Fruit fly (Drosophila melanogaster) whole organism, wandering third instar larva: Measurements from ENCODE around the gene CG33172.

ENCODE experiments used
- Abd-B ChIP-seq: fragments of >200 bp; optimal IDR thresholded peaks from 2 replicates; lab custom pipeline; 2017; ENCODE audit warnings: missing biosample characterization, missing genetic modification characterization
- CG32264 ChIP-seq: fragments of 200-800 bp; sonication (Bioruptor generic); optimal IDR thresholded peaks from 2 replicates; lab custom pipeline; 2016; ENCODE audit warnings: missing biosample characterization, missing genetic modification characterization
- CG9705 ChIP-seq: fragments of 200-800 bp; sonication (Bioruptor generic); optimal IDR thresholded peaks from 2 replicates; lab custom pipeline; 2018; ENCODE audit warnings: missing biosample characterization, mild to moderate bottlenecking, missing genetic modification characterization
- CrebA ChIP-seq: fragments of 200-800 bp; sonication (Bioruptor generic); optimal IDR thresholded peaks from 2 replicates; lab custom pipeline; 2016; ENCODE audit warnings: missing biosample characterization, mild to moderate bottlenecking, missing genetic modification characterization, borderline replicate concordance
- Dfd ChIP-seq: fragments of >200 bp; optimal IDR thresholded peaks from 2 replicates; lab custom pipeline; 2017; ENCODE audit warnings: missing biosample characterization, missing genetic modification characterization
- Dif ChIP-seq: fragments of 200-275, 200-300 bp; sonication (Bioruptor generic); optimal IDR thresholded peaks from 2 replicates; lab custom pipeline; 2018; ENCODE audit warnings: missing biosample characterization, missing genetic modification characterization; ENCODE audit not compliant: partially characterized antibody
- GATAd ChIP-seq: sonication (Bioruptor generic); optimal IDR thresholded peaks from 2 replicates; lab custom pipeline; 2016; ENCODE audit warnings: missing biosample characterization, missing genetic modification characterization
- HLH106 ChIP-seq: fragments of 200-800 bp; optimal IDR thresholded peaks from 3 replicates; lab custom pipeline; 2019; ENCODE audit warnings: missing biosample characterization, mild to moderate bottlenecking, missing genetic modification characterization, moderate library complexity
- Hnf4 ChIP-seq: fragments of 200-800 bp; sonication (Bioruptor generic); optimal IDR thresholded peaks from 2 replicates; lab custom pipeline; 2016; ENCODE audit warnings: missing biosample characterization, mild to moderate bottlenecking, missing genetic modification characterization
- Hr78 ChIP-seq: fragments of >200 bp; optimal IDR thresholded peaks from 2 replicates; lab custom pipeline; 2017; ENCODE audit warnings: missing biosample characterization, missing genetic modification characterization
- Hr83 ChIP-seq: fragments of 200-300 bp; sonication (Bioruptor generic); optimal IDR thresholded peaks from 2 replicates; lab custom pipeline; 2016; ENCODE audit warnings: missing biosample characterization, mild to moderate bottlenecking, missing genetic modification characterization, moderate library complexity; ENCODE audit not compliant: poor library complexity, severe bottlenecking
- Jra ChIP-seq: sonication (Bioruptor generic); optimal IDR thresholded peaks from 2 replicates; lab custom pipeline; 2016; ENCODE audit warnings: missing biosample characterization, missing genetic modification characterization
- Mio ChIP-seq: sonication (Bioruptor generic); optimal IDR thresholded peaks from 2 replicates; lab custom pipeline; 2016; ENCODE audit warnings: missing biosample characterization, missing genetic modification characterization
- Myc ChIP-seq: fragments of >200 bp; optimal IDR thresholded peaks from 2 replicates; lab custom pipeline; 2017
- N ChIP-seq: fragments of >200 bp; optimal IDR thresholded peaks from 2 replicates; lab custom pipeline; 2018; ENCODE audit warnings: missing biosample characterization, missing external identifiers, missing genetic modification characterization
- OdsH ChIP-seq: fragments of 200-800 bp; sonication (Bioruptor generic); optimal IDR thresholded peaks from 2 replicates; lab custom pipeline; 2016; ENCODE audit warnings: missing biosample characterization, mild to moderate bottlenecking, missing genetic modification characterization
- Rel ChIP-seq, 2 experiments: fragments of 200-800 bp; sonication (Bioruptor generic) in 1 of 2; optimal IDR thresholded peaks; 2 replicates in 1 of 2; 3 replicates in 1 of 2; lab custom pipeline; 2016 to 2019; ENCODE audit warnings: mild to moderate bottlenecking in 2 of 2, missing biosample characterization in 2 of 2, missing genetic modification characterization in 2 of 2, moderate library complexity in 1 of 2
- Sp1 ChIP-seq: fragments of 200-800 bp; sonication (Bioruptor generic); optimal IDR thresholded peaks from 3 replicates; lab custom pipeline; 2019; ENCODE audit warnings: missing biosample characterization, mild to moderate bottlenecking, missing genetic modification characterization, moderate library complexity
- Vsx2 ChIP-seq: fragments of 200-300, 225-300 bp; sonication (Bioruptor generic); optimal IDR thresholded peaks from 2 replicates; lab custom pipeline; 2018; ENCODE audit warnings: missing biosample characterization, missing genetic modification characterization; ENCODE audit not compliant: partially characterized antibody
- br ChIP-seq: fragments of 200-800 bp; sonication (Bioruptor generic); optimal IDR thresholded peaks from 2 replicates; lab custom pipeline; 2016; ENCODE audit warnings: missing biosample characterization, missing genetic modification characterization
- dl ChIP-seq, 2 experiments: fragments of 175-275, 200-275 bp in 1 of 2; fragments of 200-275 bp in 1 of 2; sonication (Bioruptor generic); optimal IDR thresholded peaks; lab custom pipeline; 2018; ENCODE audit warnings: mild to moderate bottlenecking in 2 of 2, missing biosample characterization in 2 of 2, missing genetic modification characterization in 2 of 2, moderate library complexity in 2 of 2; ENCODE audit not compliant: partially characterized antibody in 2 of 2, insufficient read depth in 1 of 2
- dmrt93B ChIP-seq: fragments of 200-800 bp; sonication (Bioruptor generic); optimal IDR thresholded peaks from 2 replicates; lab custom pipeline; 2018; ENCODE audit warnings: missing biosample characterization, mild to moderate bottlenecking, missing genetic modification characterization
- dsf ChIP-seq: sonication (Bioruptor generic); optimal IDR thresholded peaks from 2 replicates; lab custom pipeline; 2016; ENCODE audit warnings: missing biosample characterization, missing genetic modification characterization, borderline replicate concordance
- ey ChIP-seq: fragments of 200-800 bp; sonication (Bioruptor generic); optimal IDR thresholded peaks from 2 replicates; lab custom pipeline; 2016; ENCODE audit warnings: missing biosample characterization, missing genetic modification characterization
- foxo ChIP-seq, 2 experiments: fragments of 200-800 bp; sonication (Bioruptor generic); optimal IDR thresholded peaks; 2 replicates in 1 of 2; 3 replicates in 1 of 2; lab custom pipeline; 2016 to 2017; ENCODE audit warnings: missing biosample characterization in 2 of 2, missing genetic modification characterization in 2 of 2
- h ChIP-seq: fragments of 200-800 bp; sonication (Bioruptor generic); optimal IDR thresholded peaks from 3 replicates; lab custom pipeline; 2016; ENCODE audit warnings: missing biosample characterization, mild to moderate bottlenecking, missing genetic modification characterization
- jim ChIP-seq: fragments of 175-275, 200-325 bp; sonication (Bioruptor generic); optimal IDR thresholded peaks from 2 replicates; lab custom pipeline; 2016; ENCODE audit warnings: missing biosample characterization, mild to moderate bottlenecking, missing genetic modification characterization
- lola ChIP-seq: fragments of >200 bp; optimal IDR thresholded peaks from 2 replicates; lab custom pipeline; 2017; ENCODE audit warnings: missing biosample characterization, missing genetic modification characterization
- pan ChIP-seq: fragments of >200 bp; optimal IDR thresholded peaks from 2 replicates; lab custom pipeline; 2017
- psq ChIP-seq: fragments of 200-800 bp; sonication (Bioruptor generic); optimal IDR thresholded peaks from 3 replicates; lab custom pipeline; 2017; ENCODE audit warnings: missing biosample characterization, mild to moderate bottlenecking, missing genetic modification characterization, moderate library complexity
- rgr ChIP-seq: fragments of 200-800 bp; sonication (Bioruptor generic); optimal IDR thresholded peaks from 3 replicates; lab custom pipeline; 2016; ENCODE audit warnings: missing biosample characterization, mild to moderate bottlenecking, missing genetic modification characterization
- sage ChIP-seq: fragments of 200-800 bp; sonication (Bioruptor generic); optimal IDR thresholded peaks from 2 replicates; lab custom pipeline; 2016; ENCODE audit warnings: missing biosample characterization, mild to moderate bottlenecking, missing genetic modification characterization
- sv ChIP-seq: fragments of 200-800 bp; sonication (Bioruptor generic); optimal IDR thresholded peaks from 3 replicates; lab custom pipeline; 2016; ENCODE audit warnings: missing biosample characterization, missing genetic modification characterization
- tai ChIP-seq: sonication (Bioruptor generic); optimal IDR thresholded peaks from 2 replicates; lab custom pipeline; 2016; ENCODE audit warnings: missing biosample characterization, missing genetic modification characterization
- usp ChIP-seq: fragments of >200 bp; optimal IDR thresholded peaks from 2 replicates; lab custom pipeline; 2017; ENCODE audit warnings: missing biosample characterization, missing genetic modification characterization

Gene CG33172

dm6 chrX:15761298-15761640, 8.2 kb upstream of the CG33172 start:
- TF ChIP-seq Rel (GFP tag; optimal IDR thresholded peaks at IDR 0.05; lab: Kevin White, UChicago) (no peak), Rel (tag; optimal IDR thresholded peaks at IDR 0.05; lab: Kevin White, UChicago) (peak; percentile 6), Jra (no peak)

- TF ChIP-seq OdsH (no peak), br (no peak), jim (GFP tag; lab: Kevin White, UChicago) (no peak), dl (GFP tag; optimal IDR thresholded peaks at IDR 0.05; lab: Kevin White, UChicago; ENCODE audit: insufficient read depth in 1 of 2, partially characterized antibody in 2 of 2) (no peak), lola (GFP tag; lab: Kevin White, UChicago) (no peak), CG9705 (GFP tag; lab: Kevin White, UChicago) (no peak), CG32264 (no peak), psq (GFP tag; lab: Kevin White, UChicago) (no peak), GATAd (GFP tag; lab: Kevin White, UChicago) (no peak), Jra (no peak), CrebA (GFP tag; lab: Kevin White, UChicago) (no peak), dsf (GFP tag; lab: Kevin White, UChicago) (no peak), rgr (GFP tag; lab: Kevin White, UChicago) (no peak), Dfd (no peak), ey (GFP tag; lab: Kevin White, UChicago) (no peak), Hr78 (GFP tag; lab: Kevin White, UChicago) (no peak)
Measured at dm6 chrX:15762723-15763122, 6.7 kb upstream of the CG33172 start, which contains the start of gene Polr3A. Gene Polr3A, plus strand, starts transcription at chrX:15762956.

- TF ChIP-seq Sp1 (GFP tag; lab: Kevin White, UChicago) (no peak), lola (GFP tag; lab: Kevin White, UChicago) (no peak), foxo (GFP tag; optimal IDR thresholded peaks at IDR 0.05; lab: Kevin White, UChicago) (no peak), dmrt93B (GFP tag; lab: Kevin White, UChicago) (no peak), N (GFP tag; lab: Kevin White, UChicago) (no peak), Abd-B (GFP tag; lab: Kevin White, UChicago) (no peak), sv (GFP tag; lab: Kevin White, UChicago) (no peak), Hr78 (GFP tag; lab: Kevin White, UChicago) (no peak), Hnf4 (GFP tag; lab: Kevin White, UChicago) (no peak), OdsH (no peak)
Measured at dm6 chrX:15766395-15766866, 3.0 kb upstream of the CG33172 start, which contains the start of gene CG8952. Gene CG8952, minus strand, starts transcription at chrX:15766445.

dm6 chrX:15772663-15773062, 3.2 kb downstream of the CG33172 start, which contains the start of gene CG43672:
Gene CG43672, plus strand, starts transcription at chrX:15772963.
- TF ChIP-seq lola (GFP tag; lab: Kevin White, UChicago) (no peak), sage (no peak), CG32264 (no peak), usp (no peak), Hr78 (GFP tag; lab: Kevin White, UChicago) (no peak), dmrt93B (GFP tag; lab: Kevin White, UChicago) (no peak), Dfd (no peak), Hr83 (GFP tag; lab: Kevin White, UChicago) (no peak), Dif (GFP tag; lab: Kevin White, UChicago) (no peak), ey (GFP tag; lab: Kevin White, UChicago) (no peak), CG9705 (GFP tag; lab: Kevin White, UChicago) (no peak), N (GFP tag; lab: Kevin White, UChicago) (no peak), Sp1 (GFP tag; lab: Kevin White, UChicago) (no peak), HLH106 (tag; lab: Kevin White, UChicago) (no peak), Abd-B (GFP tag; lab: Kevin White, UChicago) (no peak)

- TF ChIP-seq h (GFP tag; lab: Kevin White, UChicago) (no peak), CrebA (GFP tag; lab: Kevin White, UChicago) (no peak), N (GFP tag; lab: Kevin White, UChicago) (no peak), Hr78 (GFP tag; lab: Kevin White, UChicago) (no peak), Vsx2 (GFP tag; lab: Kevin White, UChicago) (no peak), sv (GFP tag; lab: Kevin White, UChicago) (no peak), Dif (GFP tag; lab: Kevin White, UChicago) (no peak), dmrt93B (GFP tag; lab: Kevin White, UChicago) (no peak), lola (GFP tag; lab: Kevin White, UChicago) (no peak), OdsH (no peak), tai (no peak), Myc (lab: Kevin White, UChicago) (no peak), HLH106 (tag; lab: Kevin White, UChicago) (no peak), Dfd (no peak), pan (lab: Kevin White, UChicago) (no peak), Mio (GFP tag; lab: Kevin White, UChicago) (no peak), jim (GFP tag; lab: Kevin White, UChicago) (no peak)
Measured at dm6 chrX:15778846-15779245, 9.4 kb downstream of the CG33172 start, which contains the start of gene CG43673. Gene CG43673, plus strand, starts transcription at chrX:15779146.
